Worm (Caenorhabditis elegans) whole organism, young adult: ENCODE data around the gene wrm-1.

Experiments
- C17E4.6 ChIP-seq: fragments of 200-800 bp; sonication (Bioruptor generic); IDR thresholded peaks from 2 replicates; pipeline ENCODE4 v1.3.6; 2022; ENCODE audit warnings: missing genetic modification reagents, missing genetic modification characterization, missing compliant biosample characterization
- D2030.7 ChIP-seq: fragments of 200-800 bp; sonication (Bioruptor generic); IDR thresholded peaks from 2 replicates; pipeline ENCODE4 v1.3.6; 2022; ENCODE audit warnings: missing genetic modification reagents, missing genetic modification characterization, missing compliant biosample characterization
- F23B12.7 ChIP-seq: sonication (generic microtip); optimal IDR thresholded peaks from 2 replicates; lab custom pipeline; 2017; ENCODE audit warnings: missing genetic modification characterization, mild to moderate bottlenecking, missing compliant biosample characterization, antibody characterized with exemption, moderate library complexity; ENCODE audit not compliant: insufficient read depth
- F55B11.4 ChIP-seq: sonication (generic microtip); optimal IDR thresholded peaks from 2 replicates; lab custom pipeline; 2016; ENCODE audit warnings: missing compliant biosample characterization, missing genetic modification characterization, borderline replicate concordance; ENCODE audit not compliant: insufficient read depth
- F57C9.4 ChIP-seq: sonication (generic microtip); optimal IDR thresholded peaks from 2 replicates; lab custom pipeline; 2017; ENCODE audit warnings: mild to moderate bottlenecking, missing genetic modification characterization, missing compliant biosample characterization
- K12H6.12 ChIP-seq: fragments of 200-800 bp; sonication (Bioruptor generic); optimal IDR thresholded peaks from 2 replicates; lab custom pipeline; 2018; ENCODE audit warnings: mild to moderate bottlenecking, missing genetic modification characterization, missing compliant biosample characterization
- T07F8.4 ChIP-seq: sonication (generic microtip); optimal IDR thresholded peaks from 2 replicates; lab custom pipeline; 2016; ENCODE audit warnings: mild to moderate bottlenecking, missing genetic modification characterization, moderate library complexity, missing compliant biosample characterization
- Y53F4B.3 ChIP-seq: fragments of 200-800 bp; sonication (Bioruptor generic); IDR thresholded peaks from 2 replicates; pipeline ENCODE4 v1.3.6; 2022; ENCODE audit warnings: missing genetic modification reagents, missing genetic modification characterization, missing compliant biosample characterization
- Y56A3A.18 ChIP-seq: fragments of 200-800 bp; sonication (Bioruptor generic); IDR thresholded peaks from 2 replicates; pipeline ENCODE4 v1.3.6; 2022; ENCODE audit warnings: missing genetic modification reagents, missing genetic modification characterization, missing compliant biosample characterization
- Y95B8A.8 ChIP-seq: fragments of 200-800 bp; sonication (Bioruptor generic); IDR thresholded peaks from 2 replicates; pipeline ENCODE4 v1.3.6; 2022; ENCODE audit warnings: missing genetic modification reagents, missing genetic modification characterization, missing compliant biosample characterization
- aptf-2 ChIP-seq: fragments of 200-800 bp; sonication (Bioruptor generic); conservative IDR thresholded peaks from 2 replicates; pipeline ENCODE4 v1.3.6; 2022; ENCODE audit warnings: missing genetic modification reagents, missing genetic modification characterization, missing compliant biosample characterization
- attf-6 ChIP-seq: fragments of 200-800 bp; sonication (Bioruptor generic); IDR thresholded peaks from 2 replicates; pipeline ENCODE4 v1.3.6; 2022; ENCODE audit warnings: missing genetic modification reagents, missing genetic modification characterization, missing compliant biosample characterization
- chd-7 ChIP-seq: sonication (generic microtip); optimal IDR thresholded peaks from 2 replicates; lab custom pipeline; 2016; ENCODE audit warnings: mild to moderate bottlenecking, missing genetic modification characterization, moderate library complexity, missing compliant biosample characterization
- dpl-1 ChIP-seq: fragments of 150-350 bp; optimal IDR thresholded peaks from 2 replicates; lab custom pipeline; 2014; ENCODE audit warnings: missing biosample characterization, missing genetic modification reagents, missing genetic modification characterization
- efl-1 ChIP-seq: fragments of 150-350 bp; optimal IDR thresholded peaks from 2 replicates; lab custom pipeline; 2014; ENCODE audit warnings: missing biosample characterization, missing genetic modification reagents, missing genetic modification characterization
- egrh-3 ChIP-seq: fragments of 200-800 bp; sonication (Bioruptor generic); IDR thresholded peaks from 2 replicates; pipeline ENCODE4 v1.3.6; 2022; ENCODE audit warnings: missing genetic modification reagents, missing genetic modification characterization, missing compliant biosample characterization
- ets-4 ChIP-seq: fragments of 200-800 bp; sonication (Bioruptor generic); optimal IDR thresholded peaks from 2 replicates; lab custom pipeline; 2018; ENCODE audit warnings: mild to moderate bottlenecking, missing genetic modification characterization, missing compliant biosample characterization
- fkh-3 ChIP-seq: sonication (generic microtip); optimal IDR thresholded peaks from 2 replicates; lab custom pipeline; 2016; ENCODE audit warnings: mild to moderate bottlenecking, missing genetic modification characterization, missing compliant biosample characterization
- hrde-1 ChIP-seq: sonication (generic microtip); optimal IDR thresholded peaks from 2 replicates; lab custom pipeline; 2016; ENCODE audit warnings: missing genetic modification characterization, mild to moderate bottlenecking, missing compliant biosample characterization, moderate library complexity, missing genotype, missing genetic modification reagents, borderline replicate concordance
- lin-26 ChIP-seq: fragments of 200-800 bp; sonication (Bioruptor generic); IDR thresholded peaks from 2 replicates; pipeline ENCODE4 v1.3.6; 2022; ENCODE audit warnings: missing genetic modification reagents, missing genetic modification characterization, missing compliant biosample characterization
- lin-35 ChIP-seq, 3 experiments: fragments of 150-350 bp in 2 of 3; sonication (generic microtip) in 1 of 3; optimal IDR thresholded peaks; 2 replicates each; lab custom pipeline; 2014 to 2018; ENCODE audit warnings: missing biosample characterization in 3 of 3, missing genetic modification characterization in 3 of 3, missing genetic modification reagents in 3 of 3
- madf-3 ChIP-seq: fragments of 200-800 bp; sonication (Bioruptor generic); IDR thresholded peaks from 2 replicates; pipeline ENCODE4 v1.3.6; 2022; ENCODE audit warnings: missing genetic modification reagents, missing genetic modification characterization, missing compliant biosample characterization
- madf-8 ChIP-seq: fragments of 200-800 bp; sonication (Bioruptor generic); conservative IDR thresholded peaks from 2 replicates; pipeline ENCODE4 v1.3.6; 2022; ENCODE audit warnings: missing genetic modification reagents, missing genetic modification characterization, missing compliant biosample characterization
- mcd-1 ChIP-seq: fragments of 200-800 bp; sonication (Bioruptor generic); IDR thresholded peaks from 2 replicates; pipeline ENCODE4 v1.3.6; 2022; ENCODE audit warnings: missing genetic modification reagents, missing genetic modification characterization, missing compliant biosample characterization
- mel-28 ChIP-seq: sonication (generic microtip); optimal IDR thresholded peaks from 2 replicates; lab custom pipeline; 2016; ENCODE audit warnings: borderline replicate concordance, mild to moderate bottlenecking, missing genetic modification characterization, missing compliant biosample characterization
- mxl-1 ChIP-seq: sonication (generic microtip); optimal IDR thresholded peaks from 2 replicates; lab custom pipeline; 2016; ENCODE audit warnings: missing genetic modification characterization, missing compliant biosample characterization
- nfya-1 ChIP-seq: sonication (generic microtip); optimal IDR thresholded peaks from 2 replicates; lab custom pipeline; 2017; ENCODE audit warnings: antibody characterized with exemption, missing compliant biosample characterization, missing genetic modification characterization, borderline replicate concordance; ENCODE audit not compliant: insufficient read depth
- nhr-27 ChIP-seq: fragments of 200-800 bp; sonication (Bioruptor generic); optimal IDR thresholded peaks from 2 replicates; lab custom pipeline; 2018; ENCODE audit warnings: mild to moderate bottlenecking, missing genetic modification characterization, moderate library complexity, missing compliant biosample characterization
- nhr-90 ChIP-seq: sonication (generic microtip); optimal IDR thresholded peaks from 2 replicates; lab custom pipeline; 2016; ENCODE audit warnings: missing genotype, mild to moderate bottlenecking, missing genetic modification characterization, missing compliant biosample characterization
- pha-4 ChIP-seq: fragments of 150-350 bp; sonication (generic microtip); optimal IDR thresholded peaks from 2 replicates; lab custom pipeline; 2014; ENCODE audit warnings: missing biosample characterization, missing genetic modification reagents, missing genetic modification characterization
- somi-1 ChIP-seq: fragments of 200-800 bp; sonication (Bioruptor generic); optimal IDR thresholded peaks from 2 replicates; lab custom pipeline; 2018; ENCODE audit warnings: mild to moderate bottlenecking, missing genetic modification characterization, missing compliant biosample characterization
- sptf-2 ChIP-seq: fragments of 200-800 bp; sonication (Bioruptor generic); optimal IDR thresholded peaks from 2 replicates; lab custom pipeline; 2018; ENCODE audit warnings: mild to moderate bottlenecking, missing genetic modification characterization, missing compliant biosample characterization
- zfh-2 ChIP-seq: fragments of 200-800 bp; sonication (Bioruptor generic); conservative IDR thresholded peaks from 2 replicates; pipeline ENCODE4 v1.3.6; 2022; ENCODE audit warnings: missing genetic modification reagents, missing genetic modification characterization, missing compliant biosample characterization
- ztf-25 ChIP-seq: fragments of 200-800 bp; sonication (Bioruptor generic); IDR thresholded peaks from 2 replicates; pipeline ENCODE4 v1.3.6; 2022; ENCODE audit warnings: missing genetic modification reagents, missing genetic modification characterization, missing compliant biosample characterization

Gene wrm-1

ce11 chrIII:5740666-5741065, 18.0 kb downstream of the wrm-1 start, which contains the start of gene B0244.16:
Gene B0244.16, plus strand, starts transcription at chrIII:5740966.
- TF ChIP-seq ztf-25 (GFP tag; lab: Robert Waterston, UW) (no peak), F57C9.4 (tag; lab: Kevin White, UChicago) (no peak), aptf-2 (GFP tag; lab: Robert Waterston, UW) (no peak), lin-35 (GFP tag; optimal IDR thresholded peaks at IDR 0.05; lab: Kevin White, UChicago) (no peak), F55B11.4 (tag; lab: Kevin White, UChicago) (no peak), madf-3 (GFP tag; lab: Robert Waterston, UW) (no peak), ets-4 (GFP tag; lab: Kevin White, UChicago) (no peak), Y53F4B.3 (GFP tag; lab: Robert Waterston, UW) (no peak), lin-26 (no peak), nfya-1 (no peak), pha-4 (no peak), nhr-27 (tag; lab: Kevin White, UChicago) (no peak), mxl-1 (no peak), chd-7 (tag; lab: Kevin White, UChicago) (no peak)

ce11 chrIII:5743084-5743483, 20.4 kb downstream of the wrm-1 start, which contains the start of gene B0244.15:
Gene B0244.15, plus strand, starts transcription at chrIII:5743384.
- TF ChIP-seq mxl-1 (no peak), Y56A3A.18 (GFP tag; lab: Robert Waterston, UW) (no peak), C17E4.6 (GFP tag; lab: Robert Waterston, UW) (no peak), K12H6.12 (tag; lab: Kevin White, UChicago) (no peak), madf-8 (GFP tag; lab: Robert Waterston, UW) (no peak), attf-6 (GFP tag; lab: Robert Waterston, UW) (no peak), Y95B8A.8 (no peak), nfya-1 (no peak), zfh-2 (no peak), mel-28 (no peak), F23B12.7 (tag; lab: Kevin White, UChicago) (no peak)

DNA sequence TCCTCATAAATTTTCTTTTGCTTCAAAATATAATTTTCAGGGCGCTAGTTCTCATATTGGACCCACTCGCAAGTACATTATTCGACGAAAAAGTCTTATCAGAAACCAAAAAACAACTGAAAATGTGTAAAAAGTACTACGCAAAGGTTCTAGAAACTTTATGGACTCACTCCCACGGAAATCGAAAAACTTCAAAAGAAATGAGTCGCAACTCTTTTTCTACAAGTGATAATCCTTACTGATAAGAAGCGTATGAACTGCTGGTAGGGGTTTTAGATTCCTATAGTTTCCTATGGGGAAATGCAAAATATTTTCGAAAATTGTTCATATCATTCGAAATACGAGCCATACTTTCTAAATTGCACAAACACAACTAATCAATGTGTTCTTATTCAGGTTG, 21.9 kb downstream of the wrm-1 start, which contains the start of gene B0244.5:
B0244.5 (plus strand) TSS at position 301 of the 400 bp plus-strand sequence.
- TF ChIP-seq dpl-1 (no peak), efl-1 (GFP tag; lab: Kevin White, UChicago) (no peak), lin-26 (no peak), attf-6 (GFP tag; lab: Robert Waterston, UW) (no peak), nhr-90 (tag; lab: Kevin White, UChicago) (no peak), F23B12.7 (tag; lab: Kevin White, UChicago) (no peak), fkh-3 (tag; lab: Kevin White, UChicago) (no peak), sptf-2 (GFP tag; lab: Kevin White, UChicago) (no peak), T07F8.4 (tag; lab: Kevin White, UChicago) (no peak), mcd-1 (no peak)

- no peak for TF ChIP-seq egrh-3 (GFP tag; lab: Robert Waterston, UW)
- no peak for TF ChIP-seq hrde-1 (tag; lab: Kevin White, UChicago)
- TF ChIP-seq somi-1 (GFP tag; lab: Kevin White, UChicago): no peak
- no peak for TF ChIP-seq D2030.7 (GFP tag; lab: Robert Waterston, UW)
These were observed 24.5 kb downstream of the wrm-1 start, which contains the start of gene B0244.4 for ce11 chrIII:5747185-5747584. Gene B0244.4, plus strand, starts transcription at chrIII:5747485.
